Worm (Caenorhabditis elegans): ENCODE results near the gene col-166.

- TF ChIP-seq aly-2 (tag; optimal IDR thresholded peaks at IDR 0.05) (no peak), unc-62 (GFP tag; optimal IDR thresholded peaks at IDR 0.05 in 1 of 2) (no peak), unc-62 (tag; optimal IDR thresholded peaks at IDR 0.05) (no peak), aha-1 (tag) (peak; percentile 71), Y48G9A.11 (GFP tag; IDR thresholded peaks at IDR 0.05) (no peak), Y105C5A.15 (GFP tag; IDR thresholded peaks at IDR 0.05) (no peak), saeg-2 (GFP tag; IDR thresholded peaks at IDR 0.05) (no peak), daf-8 (GFP tag; IDR thresholded peaks at IDR 0.05) (no peak), hlh-11 (tag; optimal IDR thresholded peaks at IDR 0.05) (no peak), egl-27 (tag; optimal IDR thresholded peaks at IDR 0.05) (no peak), nhr-28 (tag; optimal IDR thresholded peaks at IDR 0.05) (no peak), pqm-1 (tag; optimal IDR thresholded peaks at IDR 0.05) (no peak), ceh-82 (tag; optimal IDR thresholded peaks at IDR 0.05) (no peak), dpl-1 (GFP tag; optimal IDR thresholded peaks at IDR 0.05) (no peak)
These were observed 46.7 kb upstream of the col-166 start, which contains the start of gene C14F11.4 for ce11 chrX:6232998-6233626.
